Fruit fly (Drosophila melanogaster) whole organism, prepupa: ENCODE results near the gene CG31178.

ENCODE experiments used
- Blimp-1 ChIP-seq: fragments of 200-800 bp; sonication (Bioruptor generic); optimal IDR thresholded peaks from 3 replicates; lab custom pipeline; 2017; ENCODE audit warnings: missing biosample characterization, missing genetic modification characterization, mild to moderate bottlenecking, moderate library complexity, missing genetic modification reagents
- CG11762 ChIP-seq: fragments of 200-800 bp; sonication (Bioruptor generic); optimal IDR thresholded peaks from 3 replicates; lab custom pipeline; 2016; ENCODE audit warnings: missing biosample characterization, missing genetic modification characterization; ENCODE audit not compliant: insufficient read depth
- CG11902 ChIP-seq: fragments of 200-800 bp; sonication (Bioruptor generic); optimal IDR thresholded peaks from 3 replicates; lab custom pipeline; 2016; ENCODE audit warnings: missing biosample characterization, missing genetic modification characterization
- CG15336 ChIP-seq: fragments of 200-800 bp; sonication (Bioruptor generic); IDR thresholded peaks from 2 replicates; pipeline ENCODE4 v1.3.6; 2022; ENCODE audit warnings: missing biosample characterization, missing genetic modification characterization
- CG1621 ChIP-seq: fragments of 200-800 bp; sonication (Bioruptor generic); optimal IDR thresholded peaks from 3 replicates; lab custom pipeline; 2018; ENCODE audit warnings: missing biosample characterization, mild to moderate bottlenecking, missing genetic modification characterization
- CG16779 ChIP-seq: fragments of 200-800 bp; sonication (Bioruptor generic); optimal IDR thresholded peaks from 3 replicates; lab custom pipeline; 2017; ENCODE audit warnings: missing biosample characterization, mild to moderate bottlenecking, missing genetic modification characterization
- CG3032 ChIP-seq: fragments of 200-800 bp; optimal IDR thresholded peaks from 2 replicates; lab custom pipeline; 2019; ENCODE audit warnings: missing biosample characterization, mild to moderate bottlenecking, missing genetic modification characterization, moderate library complexity
- CG32006 ChIP-seq: fragments of 200-800 bp; sonication (Bioruptor generic); optimal IDR thresholded peaks from 3 replicates; lab custom pipeline; 2017; ENCODE audit warnings: missing biosample characterization, mild to moderate bottlenecking, missing genetic modification characterization
- CG34406 ChIP-seq: fragments of 200-800 bp; sonication (Bioruptor generic); optimal IDR thresholded peaks from 3 replicates; lab custom pipeline; 2016; ENCODE audit warnings: missing biosample characterization, missing genetic modification characterization
- CG3919 ChIP-seq: fragments of 200-800 bp; sonication (Bioruptor generic); optimal IDR thresholded peaks from 3 replicates; lab custom pipeline; 2016; ENCODE audit warnings: missing biosample characterization, missing genetic modification characterization
- CG4318 ChIP-seq: fragments of 200-800 bp; sonication (Bioruptor generic); optimal IDR thresholded peaks from 3 replicates; lab custom pipeline; 2017; ENCODE audit warnings: missing biosample characterization, mild to moderate bottlenecking, missing genetic modification characterization
- CG6163 ChIP-seq: fragments of 200-800 bp; sonication (Bioruptor generic); IDR thresholded peaks from 3 replicates; pipeline ENCODE4 v1.3.6; 2022; ENCODE audit warnings: missing biosample characterization, missing genetic modification characterization
- CG6276 ChIP-seq: fragments of 200-800 bp; sonication (Bioruptor generic); optimal IDR thresholded peaks from 2 replicates; lab custom pipeline; 2017; ENCODE audit warnings: missing biosample characterization, mild to moderate bottlenecking, missing genetic modification characterization
- CG6792 ChIP-seq: fragments of 200-800 bp; sonication (Bioruptor generic); optimal IDR thresholded peaks from 3 replicates; lab custom pipeline; 2016; ENCODE audit warnings: missing biosample characterization, missing genetic modification characterization
- CG6808 ChIP-seq: fragments of 200-800 bp; sonication (Bioruptor generic); optimal IDR thresholded peaks from 3 replicates; lab custom pipeline; 2017; ENCODE audit warnings: missing biosample characterization, missing genetic modification characterization, mild to moderate bottlenecking, moderate library complexity, missing genetic modification reagents
- CG7368 ChIP-seq: fragments of 200-800 bp; sonication (Bioruptor generic); optimal IDR thresholded peaks from 3 replicates; lab custom pipeline; 2016; ENCODE audit warnings: missing biosample characterization, missing genetic modification characterization
- CG8319 ChIP-seq: fragments of 200-800 bp; sonication (Bioruptor generic); optimal IDR thresholded peaks from 3 replicates; lab custom pipeline; 2016; ENCODE audit warnings: missing biosample characterization, missing genetic modification characterization
- CG9139 ChIP-seq: fragments of 200-800 bp; sonication (Bioruptor generic); optimal IDR thresholded peaks from 3 replicates; lab custom pipeline; 2017; ENCODE audit warnings: missing biosample characterization, mild to moderate bottlenecking, missing genetic modification characterization
- Eip78C ChIP-seq: fragments of 200-800 bp; sonication (Bioruptor generic); peaks from one replicate; lab custom pipeline; 2016; ENCODE audit warnings: missing biosample characterization, missing genetic modification characterization
- Eip93F ChIP-seq: fragments of 200-800 bp; sonication (Bioruptor generic); optimal IDR thresholded peaks from 2 replicates; lab custom pipeline; 2016; ENCODE audit warnings: missing biosample characterization, mild to moderate bottlenecking, missing genetic modification characterization
- Ets21C ChIP-seq: fragments of 200-800 bp; sonication (Bioruptor generic); optimal IDR thresholded peaks from 3 replicates; lab custom pipeline; 2016; ENCODE audit warnings: missing biosample characterization, missing genetic modification characterization
- Gug ChIP-seq: fragments of 200-800 bp; sonication (Bioruptor generic); IDR thresholded peaks from 2 replicates; pipeline ENCODE4 v1.3.6; 2022; ENCODE audit warnings: missing biosample characterization, missing genetic modification characterization
- Hr4 ChIP-seq: fragments of 200-800 bp; sonication (Bioruptor generic); optimal IDR thresholded peaks from 3 replicates; lab custom pipeline; 2016; ENCODE audit warnings: missing biosample characterization, missing genetic modification characterization
- Met ChIP-seq: fragments of 200-800 bp; sonication (Bioruptor generic); optimal IDR thresholded peaks from 3 replicates; lab custom pipeline; 2016; ENCODE audit warnings: missing biosample characterization, missing genetic modification characterization
- OdsH ChIP-seq: fragments of 200-800 bp; sonication (Bioruptor generic); optimal IDR thresholded peaks from 3 replicates; lab custom pipeline; 2016; ENCODE audit warnings: missing biosample characterization, missing genetic modification characterization
- Smox ChIP-seq: fragments of 200-800 bp; sonication (Bioruptor generic); optimal IDR thresholded peaks from 3 replicates; lab custom pipeline; 2016; ENCODE audit warnings: missing biosample characterization, missing genetic modification characterization
- Sox14 ChIP-seq: fragments of 200-800 bp; sonication (Bioruptor generic); optimal IDR thresholded peaks from 3 replicates; lab custom pipeline; 2016; ENCODE audit warnings: missing biosample characterization, missing genetic modification characterization
- Sox15 ChIP-seq: fragments of 200-800 bp; sonication (Bioruptor generic); optimal IDR thresholded peaks from 3 replicates; lab custom pipeline; 2016; ENCODE audit warnings: missing biosample characterization, missing genetic modification characterization
- achi ChIP-seq: fragments of 200-800 bp; sonication (Bioruptor generic); optimal IDR thresholded peaks from 3 replicates; lab custom pipeline; 2016; ENCODE audit warnings: missing biosample characterization, missing genetic modification characterization
- acj6 ChIP-seq: fragments of 200-800 bp; sonication (Bioruptor generic); optimal IDR thresholded peaks from 3 replicates; lab custom pipeline; 2016; ENCODE audit warnings: missing biosample characterization, missing genetic modification characterization
- cyc ChIP-seq: fragments of 200-800 bp; sonication (Bioruptor generic); optimal IDR thresholded peaks from 3 replicates; lab custom pipeline; 2016; ENCODE audit warnings: missing biosample characterization, missing genetic modification characterization
- dsx ChIP-seq: fragments of 200-800 bp; optimal IDR thresholded peaks from 3 replicates; lab custom pipeline; 2019; ENCODE audit warnings: missing biosample characterization, mild to moderate bottlenecking, missing genetic modification characterization, moderate library complexity; ENCODE audit not compliant: poor library complexity, severe bottlenecking
- eg ChIP-seq: fragments of 200-800 bp; sonication (Bioruptor generic); IDR thresholded peaks from 3 replicates; pipeline ENCODE4 v1.3.6; 2022; ENCODE audit warnings: missing biosample characterization, missing genetic modification characterization
- esn ChIP-seq: fragments of 200-800 bp; sonication (Bioruptor generic); optimal IDR thresholded peaks from 2 replicates; lab custom pipeline; 2016; ENCODE audit warnings: missing biosample characterization, mild to moderate bottlenecking, missing genetic modification characterization, moderate library complexity
- fd59A ChIP-seq: fragments of 200-800 bp; sonication (Bioruptor generic); optimal IDR thresholded peaks from 2 replicates; lab custom pipeline; 2017; ENCODE audit warnings: missing biosample characterization, mild to moderate bottlenecking, missing genetic modification characterization, missing genetic modification reagents
- fkh ChIP-seq: fragments of 200-800 bp; sonication (Bioruptor generic); optimal IDR thresholded peaks from 3 replicates; lab custom pipeline; 2017; ENCODE audit warnings: missing biosample characterization, mild to moderate bottlenecking, missing genetic modification characterization, moderate library complexity
- salr ChIP-seq, 2 experiments: fragments of 200-800 bp; sonication (Bioruptor generic); optimal IDR thresholded peaks; 3 replicates each; lab custom pipeline; 2016 to 2018; ENCODE audit warnings: missing biosample characterization in 2 of 2, missing genetic modification characterization in 2 of 2, mild to moderate bottlenecking in 1 of 2
- spab ChIP-seq: fragments of 200-800 bp; sonication (Bioruptor generic); optimal IDR thresholded peaks from 2 replicates; lab custom pipeline; 2017; ENCODE audit warnings: missing biosample characterization, mild to moderate bottlenecking, missing genetic modification characterization, missing genetic modification reagents
- ss ChIP-seq, 2 experiments: fragments of 200-800 bp; sonication (Bioruptor generic); optimal IDR thresholded peaks; 2 replicates in 1 of 2; 3 replicates in 1 of 2; lab custom pipeline; 2017 to 2018; ENCODE audit warnings: mild to moderate bottlenecking in 2 of 2, missing biosample characterization in 2 of 2, missing genetic modification characterization in 2 of 2, moderate library complexity in 1 of 2
- svp ChIP-seq: fragments of 200-800 bp; sonication (Bioruptor generic); peaks from one replicate; lab custom pipeline; 2016; ENCODE audit warnings: missing biosample characterization, missing genetic modification characterization
- topi ChIP-seq: fragments of 200-800 bp; sonication (Bioruptor generic); optimal IDR thresholded peaks from 3 replicates; lab custom pipeline; 2016; ENCODE audit warnings: missing biosample characterization, missing genetic modification characterization
- vri ChIP-seq: fragments of 200-800 bp; sonication (Bioruptor generic); optimal IDR thresholded peaks from 3 replicates; lab custom pipeline; 2016; ENCODE audit warnings: missing biosample characterization, mild to moderate bottlenecking, missing genetic modification characterization

The CG31178 gene

dm6 chr3R:21888696-21889602 is 15.4 kb downstream of the CG31178 start, which contains the start of gene CG43844:
Gene CG43844, plus strand, starts transcription at chr3R:21889539.
- TF ChIP-seq CG11902 (GFP tag; lab: Kevin White, UChicago) (peak; percentile 9), dsx (GFP tag; lab: Kevin White, UChicago) (peak; percentile 83), CG34406 (GFP tag; lab: Kevin White, UChicago) (peak; percentile 9), eg (no peak), CG7368 (GFP tag; lab: Kevin White, UChicago) (peak; percentile 15), fd59A (GFP tag; lab: Kevin White, UChicago) (no peak), CG8319 (GFP tag; lab: Kevin White, UChicago) (no peak), salr (GFP tag; optimal IDR thresholded peaks at IDR 0.05; lab: Kevin White, UChicago) (no peak), CG6792 (GFP tag; lab: Kevin White, UChicago) (no peak), Blimp-1 (GFP tag; lab: Kevin White, UChicago) (no peak), topi (GFP tag; lab: Kevin White, UChicago) (peak; percentile 4), acj6 (GFP tag; lab: Kevin White, UChicago) (peak; percentile 23), CG4318 (GFP tag; lab: Kevin White, UChicago) (no peak), vri (GFP tag; lab: Kevin White, UChicago) (peak; percentile 10), svp (GFP tag; lab: Kevin White, UChicago) (peak; percentile 54), Sox15 (GFP tag; lab: Kevin White, UChicago) (no peak), OdsH (peak; percentile 0), Eip78C (GFP tag; lab: Kevin White, UChicago) (peak; percentile 51), CG11762 (GFP tag; lab: Kevin White, UChicago) (no peak), esn (GFP tag; lab: Kevin White, UChicago) (peak; percentile 21), CG3032 (tag; lab: Kevin White, UChicago) (no peak), CG6163 (0 out of 3 replicates have a peak, but pooled peaks have one; percentile 9), Met (GFP tag; lab: Kevin White, UChicago) (peak; percentile 23), achi (GFP tag; lab: Kevin White, UChicago) (no peak)

dm6 chr3R:21889945-21890344 is 16.4 kb downstream of the CG31178 start:
- TF ChIP-seq svp (GFP tag; lab: Kevin White, UChicago) (peak; percentile 84), Eip93F (GFP tag; lab: Kevin White, UChicago) (peak; percentile 83), vri (GFP tag; lab: Kevin White, UChicago) (peak; percentile 96), CG3919 (GFP tag; lab: Kevin White, UChicago) (no peak), CG9139 (peak; percentile 23), salr (GFP tag; optimal IDR thresholded peaks at IDR 0.05; lab: Kevin White, UChicago) (no peak), CG6163 (0 out of 3 replicates have a peak, but pooled peaks have one; percentile 6), Sox14 (GFP tag; lab: Kevin White, UChicago) (peak; percentile 19)

dm6 chr3R:21890739-21891138 is 17.2 kb downstream of the CG31178 start:
- TF ChIP-seq Smox: no peak
- peak; percentile 74 for TF ChIP-seq svp (GFP tag; lab: Kevin White, UChicago)
- peak; percentile 18 for TF ChIP-seq CG6276 (GFP tag; lab: Kevin White, UChicago)
- peak; percentile 17; the same call in 1 of the 3 replicates for TF ChIP-seq CG6163
- peak; percentile 1 for TF ChIP-seq CG16779 (tag; lab: Kevin White, UChicago)
- peak; percentile 50; the same call in 1 of the 3 replicates for TF ChIP-seq eg
- peak; percentile 13 for TF ChIP-seq esn (GFP tag; lab: Kevin White, UChicago)
- TF ChIP-seq CG6808 (GFP tag; lab: Kevin White, UChicago): peak; percentile 8
- no peak for TF ChIP-seq cyc

- TF ChIP-seq CG15336: no peak
- TF ChIP-seq spab (GFP tag; lab: Kevin White, UChicago): peak; percentile 36
- TF ChIP-seq Hr4 (GFP tag; lab: Kevin White, UChicago): no peak
- peak; percentile 21 for TF ChIP-seq CG1621 (tag; lab: Kevin White, UChicago)
- no peak for TF ChIP-seq fkh (GFP tag; lab: Kevin White, UChicago)
- TF ChIP-seq CG16779 (tag; lab: Kevin White, UChicago): no peak
- peak; percentile 55 for TF ChIP-seq Eip78C (GFP tag; lab: Kevin White, UChicago)
- no peak for TF ChIP-seq Gug (GFP tag; lab: Robert Waterston, UW)
- TF ChIP-seq dsx (GFP tag; lab: Kevin White, UChicago): peak; percentile 17
- peak; percentile 11 for TF ChIP-seq CG32006 (GFP tag; lab: Kevin White, UChicago)
- TF ChIP-seq CG6808 (GFP tag; lab: Kevin White, UChicago): peak; percentile 17
- TF ChIP-seq Ets21C: no peak
- peak; percentile 25; the same call in 2 of the 3 replicates for TF ChIP-seq eg
- TF ChIP-seq CG8319 (GFP tag; lab: Kevin White, UChicago): no peak
- TF ChIP-seq achi (GFP tag; lab: Kevin White, UChicago): no peak
- peak in 1 of 2 experiments; percentile 53 for TF ChIP-seq ss (GFP tag; optimal IDR thresholded peaks at IDR 0.05; lab: Kevin White, UChicago)
- TF ChIP-seq esn (GFP tag; lab: Kevin White, UChicago): no peak
Measured at dm6 chr3R:21892450-21892849, 18.9 kb downstream of the CG31178 start.
